Fruit fly (Drosophila melanogaster) whole organism, embryonic: Measurements from ENCODE around the gene CG4115.

Experiments used
- Asciz ChIP-seq: fragments of 200-800 bp; sonication (Bioruptor generic); optimal IDR thresholded peaks from 2 replicates; lab custom pipeline; 2017; ENCODE audit warnings: missing biosample characterization, mild to moderate bottlenecking, missing genetic modification characterization, missing genetic modification reagents
- Atf3 ChIP-seq: fragments of 200-800 bp; sonication (Bioruptor generic); optimal IDR thresholded peaks from 3 replicates; lab custom pipeline; 2016; ENCODE audit warnings: missing biosample characterization, missing genetic modification characterization
- Awh ChIP-seq: fragments of 200-800 bp; sonication (Bioruptor generic); IDR thresholded peaks from 2 replicates; pipeline ENCODE4, ENCODE4 v1.3.6; 2022; ENCODE audit warnings: missing biosample characterization, missing genetic modification characterization
- C15 ChIP-seq: fragments of 200-800 bp; sonication (Bioruptor generic); IDR thresholded peaks from 3 replicates; pipeline ENCODE4 v1.3.6; 2022; ENCODE audit warnings: missing biosample characterization, missing genetic modification characterization
- CG11695 ChIP-seq: fragments of 200-800 bp; sonication (Bioruptor generic); IDR thresholded peaks from 3 replicates; pipeline ENCODE4 v1.3.6; 2022; ENCODE audit warnings: missing biosample characterization, missing genetic modification characterization
- CG12236 ChIP-seq: fragments of 200-800 bp; sonication (Bioruptor generic); optimal IDR thresholded peaks from 2 replicates; lab custom pipeline; 2016; ENCODE audit warnings: missing biosample characterization, missing genetic modification characterization
- CG12769 ChIP-seq: fragments of 200-800 bp; sonication (Bioruptor generic); optimal IDR thresholded peaks from 2 replicates; lab custom pipeline; 2019; ENCODE audit warnings: missing biosample characterization, mild to moderate bottlenecking, missing genetic modification characterization, moderate library complexity
- CG14667 ChIP-seq: fragments of 200-800 bp; sonication (Bioruptor generic); IDR thresholded peaks from 2 replicates; pipeline ENCODE4 v1.3.6; 2022; ENCODE audit warnings: missing biosample characterization, missing genetic modification characterization
- CG17912 ChIP-seq: fragments of 200-800 bp; sonication (Bioruptor generic); optimal IDR thresholded peaks from 2 replicates; lab custom pipeline; 2018; ENCODE audit warnings: missing biosample characterization, mild to moderate bottlenecking, missing genetic modification characterization
- CG2889 ChIP-seq: fragments of 200-800 bp; sonication (Bioruptor generic); IDR thresholded peaks from 3 replicates; pipeline ENCODE4 v1.3.6; 2022; ENCODE audit warnings: missing biosample characterization, missing genetic modification characterization
- CG31441 ChIP-seq: fragments of 200-800 bp; sonication (Bioruptor generic); IDR thresholded peaks from 2 replicates; pipeline ENCODE4 v1.3.6; 2022; ENCODE audit warnings: missing biosample characterization, missing genetic modification characterization
- CG3407 ChIP-seq: fragments of 200-800 bp; sonication (Bioruptor generic); optimal IDR thresholded peaks from 2 replicates; lab custom pipeline; 2018; ENCODE audit warnings: missing biosample characterization, mild to moderate bottlenecking, missing genetic modification characterization
- CG3726 ChIP-seq: fragments of 200-800 bp; sonication (Bioruptor generic); IDR thresholded peaks from 3 replicates; pipeline ENCODE4, ENCODE4 v1.3.6; 2022; ENCODE audit warnings: missing biosample characterization, missing genetic modification characterization
- CG4730 ChIP-seq: fragments of 200-800 bp; sonication (Bioruptor generic); IDR thresholded peaks from 2 replicates; pipeline ENCODE4 v1.3.6; 2022; ENCODE audit warnings: missing biosample characterization, missing genetic modification characterization
- CG4854 ChIP-seq: fragments of 200-800 bp; sonication (Bioruptor generic); optimal IDR thresholded peaks from 2 replicates; lab custom pipeline; 2016; ENCODE audit warnings: missing biosample characterization, missing genetic modification characterization, inconsistent platforms
- CG5953 ChIP-seq: fragments of 200-800 bp; sonication (Bioruptor generic); IDR thresholded peaks from 2 replicates; pipeline ENCODE4 v1.3.6; 2022; ENCODE audit warnings: missing biosample characterization, missing genetic modification characterization
- CG7839 ChIP-seq: fragments of 200-800 bp; sonication (Bioruptor generic); optimal IDR thresholded peaks from 3 replicates; lab custom pipeline; 2018; ENCODE audit warnings: missing biosample characterization, mild to moderate bottlenecking, missing genetic modification characterization, moderate library complexity
- CG7987 ChIP-seq: fragments of 200-800 bp; sonication (Bioruptor generic); optimal IDR thresholded peaks from 2 replicates; lab custom pipeline; 2018; ENCODE audit warnings: missing biosample characterization, mild to moderate bottlenecking, missing genetic modification characterization, moderate library complexity
- CHES-1-like ChIP-seq: fragments of 200-800 bp; sonication (Bioruptor generic); optimal IDR thresholded peaks from 2 replicates; lab custom pipeline; 2016; ENCODE audit warnings: missing biosample characterization, missing genetic modification characterization
- CTCF ChIP-seq: fragments of 200-800 bp; sonication (Bioruptor generic); optimal IDR thresholded peaks from 2 replicates; lab custom pipeline; 2017; ENCODE audit warnings: missing biosample characterization, mild to moderate bottlenecking, missing genetic modification characterization, moderate library complexity
- Chrac-16 ChIP-seq: fragments of 200-800 bp; sonication (Bioruptor generic); optimal IDR thresholded peaks from 3 replicates; lab custom pipeline; 2016; ENCODE audit warnings: missing biosample characterization, missing genetic modification characterization
- CoRest ChIP-seq: fragments of 200-800 bp; sonication (Bioruptor generic); optimal IDR thresholded peaks from 3 replicates; lab custom pipeline; 2018; ENCODE audit warnings: missing biosample characterization, mild to moderate bottlenecking, missing genetic modification characterization, moderate library complexity
- Dad ChIP-seq: fragments of 200-800 bp; sonication (Bioruptor generic); optimal IDR thresholded peaks from 3 replicates; lab custom pipeline; 2016; ENCODE audit warnings: missing biosample characterization, missing genetic modification characterization
- Dbx ChIP-seq: fragments of 200-800 bp; sonication (Bioruptor generic); IDR thresholded peaks from 3 replicates; pipeline ENCODE4 v1.3.6; 2022; ENCODE audit warnings: missing biosample characterization, missing genetic modification characterization
- Dll ChIP-seq: fragments of 200-800 bp; sonication (Bioruptor generic); IDR thresholded peaks from 4 replicates; pipeline ENCODE4 v1.3.6; 2022; ENCODE audit warnings: missing biosample characterization, missing genetic modification characterization; ENCODE audit not compliant: partially characterized antibody
- H2.0 ChIP-seq: fragments of 200-800 bp; sonication (Bioruptor generic); IDR thresholded peaks from 2 replicates; pipeline ENCODE4 v1.3.6; 2022; ENCODE audit warnings: missing biosample characterization, missing genetic modification characterization
- HLH3B ChIP-seq: fragments of 200-800 bp; sonication (Bioruptor generic); IDR thresholded peaks from 2 replicates; pipeline ENCODE4 v1.3.6; 2022; ENCODE audit warnings: missing biosample characterization, missing genetic modification characterization
- Hmr ChIP-seq: fragments of 200-800 bp; sonication (Bioruptor generic); optimal IDR thresholded peaks from 3 replicates; lab custom pipeline; 2017; ENCODE audit warnings: mild to moderate bottlenecking, missing biosample characterization, missing genetic modification reagents, missing genetic modification characterization
- Nf-YA ChIP-seq: fragments of 200-800 bp; sonication (Bioruptor generic); IDR thresholded peaks from 2 replicates; pipeline ENCODE4 v1.3.6; 2022; ENCODE audit warnings: missing biosample characterization, missing genetic modification characterization
- TFAM ChIP-seq: fragments of 200-800 bp; sonication (Bioruptor generic); optimal IDR thresholded peaks from 2 replicates; lab custom pipeline; 2017; ENCODE audit warnings: missing biosample characterization, missing genetic modification characterization, inconsistent platforms
- Xbp1 ChIP-seq: fragments of 200-800 bp; sonication (Bioruptor generic); optimal IDR thresholded peaks from 3 replicates; lab custom pipeline; 2016; ENCODE audit warnings: missing biosample characterization, mild to moderate bottlenecking, missing genetic modification characterization
- Xrp1 ChIP-seq: fragments of 200-800 bp; sonication (Bioruptor generic); IDR thresholded peaks from 2 replicates; pipeline ENCODE4 v1.3.6; 2022; ENCODE audit warnings: missing biosample characterization, missing genetic modification characterization
- aop ChIP-seq: fragments of 200-800 bp; sonication (Bioruptor generic); IDR thresholded peaks from 2 replicates; pipeline ENCODE4 v1.3.6; 2022; ENCODE audit warnings: missing biosample characterization, missing genetic modification characterization
- ara ChIP-seq: fragments of 200-800 bp; sonication (Bioruptor generic); IDR thresholded peaks from 2 replicates; pipeline ENCODE4 v1.3.6; 2022; ENCODE audit warnings: missing biosample characterization, missing genetic modification characterization
- ato ChIP-seq: fragments of 200-800 bp; sonication (Bioruptor generic); IDR thresholded peaks from 2 replicates; pipeline ENCODE4 v1.3.6; 2022; ENCODE audit warnings: missing biosample characterization, missing genetic modification characterization; ENCODE audit not compliant: partially characterized antibody
- bbx ChIP-seq: fragments of 200-800 bp; sonication (Bioruptor generic); IDR thresholded peaks from 2 replicates; pipeline ENCODE4 v1.3.6; 2022; ENCODE audit warnings: missing biosample characterization, missing genetic modification characterization; ENCODE audit not compliant: partially characterized antibody
- bsh ChIP-seq, 2 experiments: fragments of 200-800 bp; sonication (Bioruptor generic); optimal IDR thresholded peaks; 2 replicates each; lab custom pipeline; 2017 to 2018; ENCODE audit warnings: mild to moderate bottlenecking in 2 of 2, missing biosample characterization in 2 of 2, missing genetic modification characterization in 2 of 2, moderate library complexity in 1 of 2
- chn ChIP-seq: fragments of 200-800 bp; sonication (Bioruptor generic); optimal IDR thresholded peaks from 2 replicates; lab custom pipeline; 2016; ENCODE audit warnings: missing biosample characterization, missing genetic modification characterization
- crp ChIP-seq, 2 experiments: fragments of 200-800 bp; sonication (Bioruptor generic); optimal IDR thresholded peaks; 2 replicates in 1 of 2; 3 replicates in 1 of 2; lab custom pipeline; 2017; ENCODE audit warnings: missing biosample characterization in 2 of 2, missing genetic modification characterization in 2 of 2, mild to moderate bottlenecking in 1 of 2, moderate library complexity in 1 of 2
- fd64A ChIP-seq: fragments of 200-800 bp; sonication (Bioruptor generic); optimal IDR thresholded peaks from 3 replicates; lab custom pipeline; 2018; ENCODE audit warnings: missing biosample characterization, mild to moderate bottlenecking, missing genetic modification characterization
- inv ChIP-seq: fragments of 200-800 bp; sonication (Bioruptor generic); IDR thresholded peaks from 2 replicates; pipeline ENCODE4 v1.3.6; 2022; ENCODE audit warnings: missing biosample characterization, missing genetic modification characterization; ENCODE audit not compliant: partially characterized antibody
- jigr1 ChIP-seq: fragments of 200-800 bp; sonication (Bioruptor generic); IDR thresholded peaks from 3 replicates; pipeline ENCODE4 v1.3.6; 2022; ENCODE audit warnings: missing biosample characterization, missing genetic modification characterization
- jing ChIP-seq: fragments of 200-800 bp; sonication (Bioruptor generic); optimal IDR thresholded peaks from 2 replicates; lab custom pipeline; 2018; ENCODE audit warnings: missing biosample characterization, mild to moderate bottlenecking, missing genetic modification characterization
- mam ChIP-seq: fragments of 200-800 bp; sonication (Bioruptor generic); optimal IDR thresholded peaks from 3 replicates; lab custom pipeline; 2016; ENCODE audit warnings: missing biosample characterization, missing genetic modification characterization
- nerfin-2 ChIP-seq: fragments of 200-800 bp; sonication (Bioruptor generic); IDR thresholded peaks from 2 replicates; pipeline ENCODE4 v1.3.6; 2022; ENCODE audit warnings: missing biosample characterization, missing genetic modification characterization; ENCODE audit not compliant: partially characterized antibody
- nom ChIP-seq: fragments of 200-800 bp; sonication (Bioruptor generic); optimal IDR thresholded peaks from 2 replicates; lab custom pipeline; 2017; ENCODE audit warnings: missing biosample characterization, missing genetic modification characterization, mild to moderate bottlenecking, moderate library complexity, missing genetic modification reagents
- org-1 ChIP-seq: fragments of 200-800 bp; sonication (Bioruptor generic); optimal IDR thresholded peaks from 2 replicates; lab custom pipeline; 2017; ENCODE audit warnings: missing biosample characterization, missing genetic modification characterization
- sd ChIP-seq: fragments of 200-800 bp; sonication (Bioruptor generic); optimal IDR thresholded peaks from 3 replicates; lab custom pipeline; 2018; ENCODE audit warnings: missing biosample characterization, mild to moderate bottlenecking, missing genetic modification characterization, moderate library complexity
- slbo ChIP-seq: fragments of 200-800 bp; sonication (Bioruptor generic); IDR thresholded peaks from 2 replicates; pipeline ENCODE4 v1.3.6; 2022; ENCODE audit warnings: missing biosample characterization, missing genetic modification characterization
- ssp ChIP-seq: fragments of 200-800 bp; sonication (Bioruptor generic); IDR thresholded peaks from 2 replicates; pipeline ENCODE4 v1.3.6; 2022; ENCODE audit warnings: missing biosample characterization, missing genetic modification characterization
- zen2 ChIP-seq: fragments of 200-800 bp; sonication (Bioruptor generic); IDR thresholded peaks from 3 replicates; pipeline ENCODE4 v1.3.6; 2022; ENCODE audit warnings: missing biosample characterization, missing genetic modification characterization; ENCODE audit not compliant: partially characterized antibody

The CG4115 gene

DNA sequence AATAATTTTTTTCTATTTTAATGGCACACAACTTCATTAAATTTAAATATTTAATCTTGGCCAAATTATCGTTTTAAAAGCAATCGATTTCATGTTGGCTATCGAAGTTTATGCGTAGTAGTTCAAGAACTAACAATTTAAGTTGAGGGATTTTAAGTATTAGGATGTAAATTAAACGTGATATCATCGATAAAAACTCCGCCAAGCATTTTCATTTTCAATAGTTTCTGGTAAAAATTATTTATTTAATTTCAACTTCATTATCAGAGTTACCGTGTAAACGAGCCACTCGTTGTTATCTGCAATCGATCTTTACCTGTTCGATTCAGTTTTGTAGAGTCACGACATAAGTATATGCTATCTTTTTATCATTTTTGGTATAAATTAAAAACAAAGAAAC, 43.1 kb downstream of the CG4115 start (continued):
- TF ChIP-seq CG5953 (GFP tag; lab: Robert Waterston, UW) (peak; percentile 94), org-1 (peak; percentile 90), Atf3 (peak; percentile 92), Asciz (GFP tag; lab: Kevin White, UChicago) (peak; percentile 98), fd64A (GFP tag; lab: Kevin White, UChicago) (peak; percentile 95), HLH3B (GFP tag; lab: Robert Waterston, UW) (peak; percentile 97), CG31441 (GFP tag; lab: Robert Waterston, UW) (peak; percentile 99), H2.0 (GFP tag; lab: Robert Waterston, UW) (peak; percentile 96), CG12769 (peak; percentile 98), crp (GFP tag; optimal IDR thresholded peaks at IDR 0.05; lab: Kevin White, UChicago) (peak in 1 of 2 experiments; percentile 67), CG3726 (GFP tag; lab: Robert Waterston, UW) (peak; percentile 89), C15 (peak; percentile 87), CG17912 (peak; percentile 98), Dll (GFP tag; lab: Robert Waterston, UW) (peak; percentile 72), CG3407 (GFP tag; lab: Kevin White, UChicago) (peak; percentile 95), Awh (peak; percentile 98), CG7839 (tag; lab: Kevin White, UChicago) (peak; percentile 99), chn (GFP tag; lab: Kevin White, UChicago) (peak; percentile 95), Hmr (GFP tag; lab: Kevin White, UChicago) (peak; percentile 97), Dad (GFP tag; lab: Kevin White, UChicago) (peak; percentile 94), slbo (peak; percentile 92), nerfin-2 (GFP tag; lab: Robert Waterston, UW) (no peak), jing (GFP tag; lab: Kevin White, UChicago) (peak; percentile 93), Xbp1 (GFP tag; lab: Kevin White, UChicago) (peak; percentile 97), CG2889 (peak; percentile 86), TFAM (GFP tag; lab: Kevin White, UChicago) (peak; percentile 94), CoRest (tag; lab: Kevin White, UChicago) (peak; percentile 99), CG12236 (GFP tag; lab: Kevin White, UChicago) (peak; percentile 91), mam (GFP tag; lab: Kevin White, UChicago) (peak; percentile 92), Dbx (GFP tag; lab: Robert Waterston, UW) (peak; percentile 99), CG11695 (peak; percentile 97), bbx (no peak), CG4730 (GFP tag; lab: Robert Waterston, UW) (peak; percentile 86), CG4854 (GFP tag; lab: Kevin White, UChicago) (peak; percentile 99), Xrp1 (peak; percentile 99), Nf-YA (GFP tag; lab: Robert Waterston, UW) (peak; percentile 99), zen2 (GFP tag; lab: Robert Waterston, UW) (0 out of 3 replicates have a peak, but pooled peaks have one; percentile 17), ssp (GFP tag; lab: Robert Waterston, UW) (peak; percentile 76), CHES-1-like (GFP tag; lab: Kevin White, UChicago) (peak; percentile 90), ara (GFP tag; lab: Robert Waterston, UW) (peak; percentile 99), ato (no peak), nom (peak; percentile 99), bsh (GFP tag; optimal IDR thresholded peaks at IDR 0.05; lab: Kevin White, UChicago) (peak; percentile 79 to 99), jigr1 (GFP tag; lab: Robert Waterston, UW) (peak; percentile 76; the same call in 2 of the 3 replicates), CG7987 (peak; percentile 96), CG14667 (peak; percentile 84), CTCF (GFP tag; lab: Kevin White, UChicago) (peak; percentile 70), inv (no peak), sd (tag; lab: Kevin White, UChicago) (peak; percentile 88), Chrac-16 (peak; percentile 94), aop (GFP tag; lab: Robert Waterston, UW) (peak; percentile 90)
